Worm (Caenorhabditis elegans) whole organism, mixed stage, embryonic: ENCODE measurements around the gene alh-2.
"Not testable (repeated sequence)": the region's sequence is repeated elsewhere in the genome, so short reads cannot be mapped to it uniquely, and the experiment has no call there.

Experiments
- M03D4.4 ChIP-seq: sonication (generic microtip); optimal IDR thresholded peaks from 2 replicates; lab custom pipeline; 2017; ENCODE audit warnings: mild to moderate bottlenecking, missing genetic modification characterization, missing compliant biosample characterization
- bed-3 ChIP-seq: fragments of 200-800 bp; sonication (Bioruptor generic); optimal IDR thresholded peaks from 3 replicates; lab custom pipeline; 2018; ENCODE audit warnings: mild to moderate bottlenecking, missing genetic modification characterization, moderate library complexity, missing compliant biosample characterization
- ceh-39 ChIP-seq: fragments of 150-350 bp; optimal IDR thresholded peaks from 2 replicates; lab custom pipeline; 2014; ENCODE audit warnings: missing biosample characterization, missing genetic modification characterization
- ceh-43 ChIP-seq: fragments of 200-800 bp; sonication (Bioruptor generic); optimal IDR thresholded peaks from 2 replicates; lab custom pipeline; 2018; ENCODE audit warnings: mild to moderate bottlenecking, missing genetic modification characterization, moderate library complexity, missing compliant biosample characterization
- cnd-1 ChIP-seq: fragments of 200-800 bp; sonication (Bioruptor generic); optimal IDR thresholded peaks from 2 replicates; lab custom pipeline; 2018; ENCODE audit warnings: mild to moderate bottlenecking, missing genetic modification characterization, missing compliant biosample characterization
- drap-1 ChIP-seq: fragments of 200-800 bp; sonication (Bioruptor generic); optimal IDR thresholded peaks from 3 replicates; lab custom pipeline; 2018; ENCODE audit warnings: mild to moderate bottlenecking, missing genetic modification characterization, missing compliant biosample characterization
- elt-1 ChIP-seq: sonication (generic microtip); optimal IDR thresholded peaks from 2 replicates; lab custom pipeline; 2017; ENCODE audit warnings: missing genetic modification characterization, mild to moderate bottlenecking, missing compliant biosample characterization, antibody characterized with exemption, moderate library complexity, borderline replicate concordance; ENCODE audit not compliant: insufficient read depth
- elt-3 ChIP-seq: fragments of 150-350 bp; optimal IDR thresholded peaks from 2 replicates; lab custom pipeline; 2014; ENCODE audit warnings: missing biosample characterization, missing genetic modification characterization
- flh-1 ChIP-seq: fragments of 200-800 bp; sonication (Bioruptor generic); optimal IDR thresholded peaks from 2 replicates; lab custom pipeline; 2018; ENCODE audit warnings: mild to moderate bottlenecking, missing genetic modification characterization, moderate library complexity, missing compliant biosample characterization
- hlh-1 ChIP-seq: fragments of 150-350 bp; optimal IDR thresholded peaks from 2 replicates; lab custom pipeline; 2014; ENCODE audit warnings: missing biosample characterization, missing genetic modification reagents, missing genetic modification characterization
- mep-1 ChIP-seq: fragments of 150-350 bp; optimal IDR thresholded peaks from 2 replicates; lab custom pipeline; 2017; ENCODE audit warnings: missing biosample characterization, missing genetic modification reagents, missing genetic modification characterization, inconsistent platforms
- nhr-237 ChIP-seq: fragments of 150-350 bp; optimal IDR thresholded peaks from 2 replicates; lab custom pipeline; 2014; ENCODE audit warnings: missing biosample characterization, missing genetic modification characterization
- sem-2 ChIP-seq: fragments of 200-800 bp; sonication (Bioruptor generic); optimal IDR thresholded peaks from 2 replicates; lab custom pipeline; 2018; ENCODE audit warnings: mild to moderate bottlenecking, missing genetic modification characterization, missing compliant biosample characterization
- snpc-4 ChIP-seq: fragments of 150-350 bp; optimal IDR thresholded peaks from 2 replicates; lab custom pipeline; 2014; ENCODE audit warnings: missing biosample characterization, missing genetic modification characterization
- unc-120 ChIP-seq: sonication (generic microtip); optimal IDR thresholded peaks from 2 replicates; lab custom pipeline; 2017; ENCODE audit warnings: missing genetic modification characterization, missing compliant biosample characterization; ENCODE audit not compliant: poor library complexity, severe bottlenecking
- zip-8 ChIP-seq: fragments of 150-350 bp; optimal IDR thresholded peaks from 2 replicates; lab custom pipeline; 2014; ENCODE audit warnings: missing biosample characterization, missing genetic modification characterization

alh-2 gene

DNA sequence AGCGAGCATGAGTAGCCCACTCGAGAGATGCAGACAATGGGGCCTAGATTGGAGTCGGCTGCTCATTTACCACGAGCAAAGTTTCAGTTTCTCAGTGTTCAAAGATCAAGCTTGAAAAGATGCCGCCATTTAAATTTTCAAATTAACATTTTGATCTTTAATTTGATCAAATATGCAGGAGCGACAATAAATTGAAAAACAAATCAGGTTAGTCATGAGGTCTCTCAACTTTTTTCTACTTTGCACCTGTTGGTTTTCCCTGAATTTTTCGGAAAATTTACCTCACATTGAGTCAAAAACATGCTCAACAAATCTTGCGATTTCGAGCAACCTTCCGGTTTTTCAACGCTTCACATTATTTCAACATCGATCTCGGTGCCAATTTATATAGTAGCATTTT lies 41.4 kb downstream of the alh-2 start, which contains the start of gene srh-5:
Gene srh-5 (plus strand): TSS at position 301 of the 400 bp plus-strand sequence.
- TF ChIP-seq ceh-43 (GFP tag; lab: Kevin White, UChicago) (no peak), zip-8 (tag; lab: Kevin White, UChicago) (no peak), unc-120 (tag; lab: Kevin White, UChicago) (no peak), hlh-1 (tag; lab: Kevin White, UChicago) (no peak), snpc-4 (tag; lab: Kevin White, UChicago) (no peak), drap-1 (GFP tag; lab: Kevin White, UChicago) (no peak), M03D4.4 (tag; lab: Kevin White, UChicago) (no peak), flh-1 (GFP tag; lab: Kevin White, UChicago) (no peak), ceh-39 (no peak), elt-3 (tag; lab: Kevin White, UChicago) (no peak), mep-1 (tag; lab: Kevin White, UChicago) (no peak), nhr-237 (tag; lab: Kevin White, UChicago) (no peak), cnd-1 (tag; lab: Kevin White, UChicago) (no peak), elt-1 (tag; lab: Kevin White, UChicago) (no peak)

DNA sequence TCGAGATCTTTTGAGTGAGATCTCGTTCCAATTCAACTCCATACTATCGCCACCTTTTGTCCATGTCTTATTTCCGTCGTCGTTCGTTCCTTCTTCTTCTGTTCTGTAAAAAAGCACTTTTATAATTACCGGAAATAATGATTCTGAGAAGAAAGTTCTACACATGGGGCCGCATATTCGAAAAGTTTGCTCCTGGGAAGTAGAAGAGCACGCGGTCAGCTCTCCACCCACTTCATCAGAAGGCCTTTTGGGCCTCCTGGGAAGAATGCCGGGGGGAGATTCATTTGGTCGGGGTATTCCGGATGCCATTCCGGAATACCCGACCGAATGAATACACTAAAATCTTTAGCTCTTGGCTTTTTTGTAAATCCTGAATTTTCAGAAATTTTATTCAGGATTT lies 48.5 kb downstream of the alh-2 start, which contains the start of gene Y46H3C.5:
Gene Y46H3C.5 (minus strand): TSS at position 2 of the 400 bp plus-strand sequence.
- not testable (repeated sequence) for TF ChIP-seq bed-3; unc-120 (tag; lab: Kevin White, UChicago); sem-2 (GFP tag; lab: Kevin White, UChicago)

DNA sequence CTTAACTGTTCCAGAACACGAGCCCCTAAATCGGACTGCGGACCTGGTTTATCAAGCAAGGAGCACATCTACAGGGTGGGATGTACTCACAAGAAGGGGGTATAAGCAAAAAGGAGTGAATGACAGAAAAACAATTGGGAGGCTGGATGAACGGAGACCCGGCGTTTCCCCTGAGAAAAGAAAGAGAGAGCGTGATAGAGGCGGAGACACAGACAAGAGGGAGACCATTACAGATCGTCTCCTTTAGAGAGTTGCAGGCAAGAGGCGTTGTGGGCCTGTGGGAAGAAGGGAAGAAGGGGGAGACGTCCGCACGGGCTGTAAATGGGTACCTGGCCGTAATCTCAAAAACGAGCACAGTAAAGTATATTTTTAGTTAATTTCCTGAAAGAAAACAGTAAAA lies 49.9 kb downstream of the alh-2 start, which contains the start of gene Y46H3C.7:
Gene Y46H3C.7 (minus strand): TSS at position 147 of the 400 bp plus-strand sequence.
- TF ChIP-seq sem-2 (GFP tag; lab: Kevin White, UChicago); zip-8 (tag; lab: Kevin White, UChicago); cnd-1 (tag; lab: Kevin White, UChicago): not testable (repeated sequence)
